Worm (Caenorhabditis elegans): ENCODE results near the gene B0546.3.

Gene B0546.3

ce11 chrIV:3354757-3355156 is 27.9 kb downstream of the B0546.3 start, which contains the start of gene F42A6.1:
TSS of gene F42A6.1 (plus strand) at chrIV:3355057.
- TF ChIP-seq nhr-237 (tag; optimal IDR thresholded peaks at IDR 0.05) = no peak
- no peak for TF ChIP-seq bed-3 (GFP tag; optimal IDR thresholded peaks at IDR 0.05)
- TF ChIP-seq mls-2 (tag; optimal IDR thresholded peaks at IDR 0.05) = no peak
- no peak for TF ChIP-seq elt-1 (tag; optimal IDR thresholded peaks at IDR 0.05; ENCODE audit: borderline replicate concordance, insufficient read depth)
- no peak for TF ChIP-seq nhr-76 (tag; optimal IDR thresholded peaks at IDR 0.05)

- TF ChIP-seq elt-3 (tag; optimal IDR thresholded peaks at IDR 0.05) (no peak), ces-1 (GFP tag; optimal IDR thresholded peaks at IDR 0.05) (peak; percentile 11)
Observed at ce11 chrIV:3352019-3352418, 30.6 kb downstream of the B0546.3 start.

- TF ChIP-seq nhr-237 (tag; optimal IDR thresholded peaks at IDR 0.05) (peak; percentile 15), ham-2 (GFP tag; optimal IDR thresholded peaks at IDR 0.05) (peak; percentile 38), ceh-43 (GFP tag; optimal IDR thresholded peaks at IDR 0.05) (no peak), unc-39 (tag; optimal IDR thresholded peaks at IDR 0.05) (no peak), ces-1 (GFP tag; optimal IDR thresholded peaks at IDR 0.05) (peak; percentile 66), mls-2 (tag; optimal IDR thresholded peaks at IDR 0.05) (peak; percentile 8), lin-13 (tag; optimal IDR thresholded peaks at IDR 0.05) (no peak), hlh-1 (tag; optimal IDR thresholded peaks at IDR 0.05) (peak; percentile 16), unc-120 (tag; optimal IDR thresholded peaks at IDR 0.05; ENCODE audit: poor library complexity, severe bottlenecking) (peak; percentile 3), mep-1 (tag; optimal IDR thresholded peaks at IDR 0.05) (peak; percentile 32), ceh-39 (tag; optimal IDR thresholded peaks at IDR 0.05) (peak; percentile 5)
Observed at ce11 chrIV:3349977-3350580, 32.6 kb downstream of the B0546.3 start, which contains the start of gene elks-1. TSS of gene elks-1 (minus strand) at chrIV:3350027.

- no peak for TF ChIP-seq lsy-2 (tag; optimal IDR thresholded peaks at IDR 0.05)
- TF ChIP-seq lin-32 (GFP tag; optimal IDR thresholded peaks at IDR 0.05) = no peak
- TF ChIP-seq mls-2 (tag; optimal IDR thresholded peaks at IDR 0.05) = no peak
- no peak for TF ChIP-seq bed-3 (GFP tag; optimal IDR thresholded peaks at IDR 0.05)
- no peak for TF ChIP-seq nhr-12 (tag; optimal IDR thresholded peaks at IDR 0.05)
- no peak for TF ChIP-seq mab-5 (tag; optimal IDR thresholded peaks at IDR 0.05)
Observed at ce11 chrIV:3348334-3348733, 34.3 kb downstream of the B0546.3 start.

ce11 chrIV:3345484-3345883 is 37.2 kb downstream of the B0546.3 start:
- TF ChIP-seq ceh-83 (GFP tag; optimal IDR thresholded peaks at IDR 0.05) (no peak), elt-1 (tag; optimal IDR thresholded peaks at IDR 0.05; ENCODE audit: borderline replicate concordance, insufficient read depth) (no peak), blmp-1 (tag; optimal IDR thresholded peaks at IDR 0.05) (no peak), lin-32 (GFP tag; optimal IDR thresholded peaks at IDR 0.05) (no peak), snpc-4 (tag; optimal IDR thresholded peaks at IDR 0.05) (no peak), lin-13 (tag; optimal IDR thresholded peaks at IDR 0.05) (no peak), nhr-76 (tag; optimal IDR thresholded peaks at IDR 0.05) (no peak), ceh-39 (tag; optimal IDR thresholded peaks at IDR 0.05) (no peak), unc-39 (tag; optimal IDR thresholded peaks at IDR 0.05) (no peak), nhr-2 (tag; optimal IDR thresholded peaks at IDR 0.05) (no peak), drap-1 (GFP tag; optimal IDR thresholded peaks at IDR 0.05) (no peak), M03D4.4 (tag; optimal IDR thresholded peaks at IDR 0.05) (no peak), unc-62 (GFP tag; optimal IDR thresholded peaks at IDR 0.05) (no peak), sem-2 (GFP tag; optimal IDR thresholded peaks at IDR 0.05) (no peak), flh-1 (GFP tag; optimal IDR thresholded peaks at IDR 0.05) (no peak), mls-2 (tag; optimal IDR thresholded peaks at IDR 0.05) (no peak)

ce11 chrIV:3341170-3341569 is 41.5 kb downstream of the B0546.3 start, which contains the start of gene F42A6.2:
TSS of gene F42A6.2 (plus strand) at chrIV:3341470.
- TF ChIP-seq snpc-4 (tag; optimal IDR thresholded peaks at IDR 0.05) = no peak
- TF ChIP-seq unc-39 (tag; optimal IDR thresholded peaks at IDR 0.05) = no peak

- TF ChIP-seq mep-1 (tag; optimal IDR thresholded peaks at IDR 0.05) (peak; percentile 97), tbx-8 (GFP tag; optimal IDR thresholded peaks at IDR 0.05) (no peak), ceh-83 (GFP tag; optimal IDR thresholded peaks at IDR 0.05) (no peak), lin-13 (tag; optimal IDR thresholded peaks at IDR 0.05) (peak; percentile 86), ceh-39 (tag; optimal IDR thresholded peaks at IDR 0.05) (peak; percentile 89), ces-1 (GFP tag; optimal IDR thresholded peaks at IDR 0.05) (peak; percentile 86), nhr-76 (tag; optimal IDR thresholded peaks at IDR 0.05) (no peak), unc-62 (GFP tag; optimal IDR thresholded peaks at IDR 0.05) (no peak), snpc-4 (tag; optimal IDR thresholded peaks at IDR 0.05) (no peak), nhr-237 (tag; optimal IDR thresholded peaks at IDR 0.05) (peak; percentile 83), flh-1 (GFP tag; optimal IDR thresholded peaks at IDR 0.05) (no peak), elt-3 (tag; optimal IDR thresholded peaks at IDR 0.05) (peak; percentile 27), zip-8 (tag; optimal IDR thresholded peaks at IDR 0.05) (no peak), ham-2 (GFP tag; optimal IDR thresholded peaks at IDR 0.05) (no peak), sptf-1 (tag; optimal IDR thresholded peaks at IDR 0.05) (peak; percentile 50), nhr-28 (tag; optimal IDR thresholded peaks at IDR 0.05) (no peak), lsy-2 (tag; optimal IDR thresholded peaks at IDR 0.05) (peak; percentile 88), hlh-1 (tag; optimal IDR thresholded peaks at IDR 0.05) (peak; percentile 63), lin-32 (GFP tag; optimal IDR thresholded peaks at IDR 0.05) (no peak), mab-5 (tag; optimal IDR thresholded peaks at IDR 0.05) (peak; percentile 4), drap-1 (GFP tag; optimal IDR thresholded peaks at IDR 0.05) (no peak), ztf-11 (tag; optimal IDR thresholded peaks at IDR 0.05) (peak; percentile 5), pha-4 (tag; optimal IDR thresholded peaks at IDR 0.05) (peak; percentile 70)
Observed at ce11 chrIV:3338676-3339075, 44.0 kb downstream of the B0546.3 start, which contains the start of gene hrpa-1. TSS of gene hrpa-1 (minus strand) at chrIV:3338867.
